Worm (Caenorhabditis elegans): ENCODE data around the gene K09E4.4.
A peak's percentile ranks its signal among the peaks of the same experiment; 100 is the strongest.

The K09E4.4 gene

DNA sequence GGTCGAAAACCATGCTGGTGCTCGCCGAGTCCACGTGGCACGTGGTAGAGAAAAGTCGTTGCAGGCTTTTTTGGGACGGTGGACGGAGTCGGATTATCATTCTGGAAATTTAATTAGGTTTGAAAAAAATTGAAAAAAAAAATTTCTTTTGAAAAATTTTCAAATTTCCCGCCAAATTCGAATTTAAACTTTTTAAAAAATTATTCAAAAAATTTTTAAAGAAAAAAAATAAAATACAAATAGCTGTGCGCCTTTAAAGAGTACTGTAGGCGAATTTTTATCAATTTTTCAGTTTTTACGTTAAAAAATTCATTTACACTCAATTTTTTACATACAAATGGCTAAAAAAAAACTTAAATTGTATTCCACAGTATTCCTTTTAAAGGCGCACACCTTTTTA, 4.9 kb upstream of the K09E4.4 start, which contains the start of gene K09E4.3:
Gene K09E4.3, minus strand, starts transcription at position 101 of the 400 bp plus-strand sequence.
- TF ChIP-seq lsy-12 (tag; optimal IDR thresholded peaks at IDR 0.05) (no peak), nhr-11 (tag; optimal IDR thresholded peaks at IDR 0.05) (no peak), nhr-237 (tag; optimal IDR thresholded peaks at IDR 0.05) (no peak), hmg-11 (tag; optimal IDR thresholded peaks at IDR 0.05) (no peak), mml-1 (tag; optimal IDR thresholded peaks at IDR 0.05) (no peak), nhr-25 (tag; optimal IDR thresholded peaks at IDR 0.05) (no peak), nfya-1 (tag; optimal IDR thresholded peaks at IDR 0.05; ENCODE audit: insufficient read depth) (no peak), lin-15B (tag; optimal IDR thresholded peaks at IDR 0.05) (no peak)

DNA sequence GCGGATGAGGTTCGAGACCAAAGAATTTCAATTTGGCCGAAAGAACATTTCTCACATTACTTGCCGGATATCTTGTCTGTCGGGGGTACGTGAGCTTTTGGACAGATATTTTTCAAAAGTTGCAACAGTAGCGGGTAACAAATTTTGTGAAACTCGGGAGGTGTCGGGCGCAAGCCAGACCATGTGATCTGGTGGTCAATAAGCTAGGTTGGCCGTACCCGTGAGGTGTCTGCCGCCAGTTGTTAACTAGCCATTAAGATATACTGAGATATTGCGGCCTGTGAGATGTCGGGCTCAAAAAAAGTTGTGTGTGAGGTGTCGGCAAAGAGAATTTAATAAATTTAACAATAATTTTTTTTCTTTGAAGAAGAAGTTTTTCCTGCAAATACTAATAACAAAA, 3.6 kb downstream of the K09E4.4 start:
- TF ChIP-seq mml-1 (tag; optimal IDR thresholded peaks at IDR 0.05): no peak
- TF ChIP-seq snpc-4 (tag; optimal IDR thresholded peaks at IDR 0.05): peak; percentile 40

DNA sequence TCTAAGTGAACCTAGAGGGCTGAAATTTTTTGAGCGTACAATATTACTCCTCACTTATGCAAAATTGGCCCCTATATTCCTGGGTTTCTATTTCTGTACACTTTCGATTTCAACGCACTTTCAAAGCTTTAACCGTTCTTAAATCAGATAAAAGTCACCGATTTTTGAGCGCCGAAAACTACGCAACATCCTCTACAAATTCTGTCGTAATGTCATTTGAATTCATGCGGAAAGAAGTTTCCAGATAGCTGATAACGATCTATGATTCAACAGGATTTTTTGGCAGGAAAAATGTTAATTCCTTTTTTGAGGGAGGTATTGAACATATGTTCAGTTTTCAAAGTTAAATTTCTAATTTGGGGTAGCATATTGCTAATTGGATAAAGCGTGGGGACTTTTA, 9.1 kb downstream of the K09E4.4 start:
- TF ChIP-seq elt-1 (tag; optimal IDR thresholded peaks at IDR 0.05): peak; percentile 23
- no peak for TF ChIP-seq tbx-2 (tag; optimal IDR thresholded peaks at IDR 0.05)
- no peak for TF ChIP-seq pha-4 (tag; optimal IDR thresholded peaks at IDR 0.05)
- peak; percentile 65 for TF ChIP-seq nhr-25 (tag; optimal IDR thresholded peaks at IDR 0.05)
- TF ChIP-seq ztf-4 (tag; optimal IDR thresholded peaks at IDR 0.05): no peak

DNA sequence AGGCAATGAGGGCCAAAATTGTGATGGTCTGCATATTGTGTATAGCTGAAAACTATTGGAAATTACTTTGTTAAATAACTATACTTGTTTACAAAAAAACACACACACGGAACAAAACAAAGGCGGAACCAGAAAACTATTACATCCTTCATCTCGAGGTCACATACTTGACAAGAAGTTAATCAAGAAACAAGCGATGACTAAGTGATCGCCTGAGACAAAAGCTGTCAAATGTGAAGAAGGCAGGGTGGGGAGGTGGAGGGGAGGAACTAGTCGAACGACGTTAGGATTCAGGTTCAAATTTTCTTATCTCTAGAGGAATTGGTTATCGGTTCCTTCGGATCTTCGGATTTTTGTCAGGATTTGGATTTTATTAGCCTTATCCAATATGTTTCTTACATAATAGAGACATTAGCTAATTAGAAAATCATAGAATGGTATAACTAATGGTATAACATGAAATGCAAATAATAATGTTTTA, 12.7 kb downstream of the K09E4.4 start, which contains the start of gene cpg-7:
Gene cpg-7, minus strand, starts transcription at position 51 of the 481 bp plus-strand sequence.
- TF ChIP-seq nhr-23 (tag; optimal IDR thresholded peaks at IDR 0.05) (peak; percentile 56), ceh-28 (tag; optimal IDR thresholded peaks at IDR 0.05) (no peak), nhr-25 (tag; optimal IDR thresholded peaks at IDR 0.05) (peak; percentile 72), ama-1 (optimal IDR thresholded peaks at IDR 0.05) (peak; percentile 44)

DNA sequence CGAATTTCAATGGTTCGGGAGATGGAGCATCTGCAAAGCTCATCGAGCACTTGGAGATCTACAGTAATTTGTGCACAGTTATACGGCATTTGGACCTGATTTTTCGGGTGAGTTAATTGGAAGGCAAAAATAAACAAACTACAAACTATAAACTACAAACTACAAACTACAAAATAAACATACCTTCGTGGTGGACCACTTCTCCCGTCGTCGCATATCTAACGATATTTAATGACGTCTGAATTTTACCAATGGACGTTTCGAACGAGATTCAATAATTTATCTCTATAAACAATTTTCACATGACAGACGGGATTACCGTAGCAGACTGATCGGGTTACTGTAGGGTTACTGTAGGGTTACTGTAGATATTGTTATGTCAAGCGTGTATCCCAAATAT, 15.8 kb downstream of the K09E4.4 start:
- TF ChIP-seq ztf-11 (tag; optimal IDR thresholded peaks at IDR 0.05) (no peak), nhr-12 (tag; optimal IDR thresholded peaks at IDR 0.05) (no peak), lin-39 (tag; optimal IDR thresholded peaks at IDR 0.05) (no peak), nhr-76 (tag; optimal IDR thresholded peaks at IDR 0.05) (no peak), egl-27 (tag; optimal IDR thresholded peaks at IDR 0.05) (no peak), pha-4 (tag; optimal IDR thresholded peaks at IDR 0.05) (no peak), nhr-25 (tag; optimal IDR thresholded peaks at IDR 0.05) (no peak), sea-2 (GFP tag; optimal IDR thresholded peaks at IDR 0.05) (no peak), mml-1 (tag; optimal IDR thresholded peaks at IDR 0.05) (no peak), hmg-11 (tag; optimal IDR thresholded peaks at IDR 0.05) (no peak), fos-1 (tag; optimal IDR thresholded peaks at IDR 0.05) (no peak), unc-62 (GFP tag; optimal IDR thresholded peaks at IDR 0.05) (no peak), nfya-1 (tag; optimal IDR thresholded peaks at IDR 0.05; ENCODE audit: insufficient read depth) (no peak), nhr-43 (tag; optimal IDR thresholded peaks at IDR 0.05; ENCODE audit: poor library complexity, severe bottlenecking) (no peak), unc-39 (tag; optimal IDR thresholded peaks at IDR 0.05) (no peak), egl-5 (tag; optimal IDR thresholded peaks at IDR 0.05) (no peak), lsy-12 (tag; optimal IDR thresholded peaks at IDR 0.05) (no peak)

DNA sequence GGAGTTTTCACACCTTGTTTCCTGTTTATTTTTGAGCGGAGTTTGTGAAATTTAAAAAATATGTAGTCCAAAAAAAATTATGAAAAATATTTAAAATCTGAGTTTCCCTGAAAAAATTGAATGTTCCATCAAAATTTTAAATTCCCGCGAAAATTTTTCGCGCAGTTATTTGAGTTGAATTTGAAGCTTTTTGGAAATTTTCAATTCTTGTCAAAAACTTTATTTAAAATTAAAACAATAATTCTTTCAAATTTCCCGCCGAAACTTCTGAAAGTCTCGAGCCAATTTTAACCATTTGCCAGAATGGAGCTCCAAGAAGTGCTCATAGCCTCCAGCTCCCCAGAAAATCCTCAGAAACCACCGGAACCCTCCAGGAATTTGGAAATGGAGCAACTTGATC, 17.5 kb downstream of the K09E4.4 start, which contains the start of gene gur-4:
Gene gur-4, plus strand, starts transcription at position 301 of the 400 bp plus-strand sequence.
- TF ChIP-seq nhr-28 (tag; optimal IDR thresholded peaks at IDR 0.05): no peak
- TF ChIP-seq R02D3.7 (tag; optimal IDR thresholded peaks at IDR 0.05): no peak
- TF ChIP-seq ztf-4 (tag; optimal IDR thresholded peaks at IDR 0.05): no peak

DNA sequence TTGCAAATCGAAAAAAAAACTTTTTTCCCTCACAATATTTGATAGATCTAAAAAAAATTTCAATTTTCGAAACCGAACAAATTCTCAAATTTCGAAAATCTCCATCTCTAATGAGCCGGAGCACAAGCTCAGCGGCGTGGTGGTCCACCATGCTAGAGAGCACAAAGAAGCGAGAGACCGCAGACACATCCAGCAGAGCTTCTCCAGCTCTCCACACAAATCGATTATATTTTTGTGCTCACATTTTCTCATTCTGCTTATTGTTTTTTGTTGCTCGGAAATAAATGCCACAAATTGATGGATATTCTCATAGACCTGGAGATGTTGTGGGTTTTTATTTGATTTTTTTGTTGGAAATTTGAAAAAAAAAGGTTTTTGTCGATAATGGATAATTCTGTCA, 19.9 kb downstream of the K09E4.4 start:
- TF ChIP-seq pqm-1 (tag; optimal IDR thresholded peaks at IDR 0.05): no peak
- no peak for TF ChIP-seq skn-1 (tag; optimal IDR thresholded peaks at IDR 0.05)
- no peak for TF ChIP-seq elt-1 (tag; optimal IDR thresholded peaks at IDR 0.05)
- TF ChIP-seq tbx-2 (tag; optimal IDR thresholded peaks at IDR 0.05): no peak
- no peak for TF ChIP-seq egl-27 (tag; optimal IDR thresholded peaks at IDR 0.05)
- TF ChIP-seq R02D3.7 (tag; optimal IDR thresholded peaks at IDR 0.05): no peak
- no peak for TF ChIP-seq ceh-16 (tag; optimal IDR thresholded peaks at IDR 0.05)
- no peak for TF ChIP-seq jun-1 (tag; optimal IDR thresholded peaks at IDR 0.05)
- no peak for TF ChIP-seq zag-1 (tag; optimal IDR thresholded peaks at IDR 0.05)
- no peak for TF ChIP-seq unc-39 (tag; optimal IDR thresholded peaks at IDR 0.05)
- no peak for TF ChIP-seq snpc-4 (tag; optimal IDR thresholded peaks at IDR 0.05)
- TF ChIP-seq nhr-12 (tag; optimal IDR thresholded peaks at IDR 0.05): no peak
- no peak for TF ChIP-seq aly-2 (tag; optimal IDR thresholded peaks at IDR 0.05)
- peak; percentile 23 for TF ChIP-seq ceh-28 (tag; optimal IDR thresholded peaks at IDR 0.05)
- TF ChIP-seq lin-15B (tag; optimal IDR thresholded peaks at IDR 0.05): no peak
- TF ChIP-seq hmg-11 (tag; optimal IDR thresholded peaks at IDR 0.05): peak; percentile 18
- TF ChIP-seq nhr-76 (tag; optimal IDR thresholded peaks at IDR 0.05): no peak
- no peak for TF ChIP-seq nhr-23 (tag; optimal IDR thresholded peaks at IDR 0.05)
- TF ChIP-seq egl-5 (tag; optimal IDR thresholded peaks at IDR 0.05): no peak
- no peak for TF ChIP-seq ama-1 (optimal IDR thresholded peaks at IDR 0.05)
- TF ChIP-seq eor-1 (tag; optimal IDR thresholded peaks at IDR 0.05): no peak
- TF ChIP-seq nfya-1 (tag; optimal IDR thresholded peaks at IDR 0.05; ENCODE audit: insufficient read depth): peak; percentile 34
- TF ChIP-seq elt-2 (tag; optimal IDR thresholded peaks at IDR 0.05): no peak
- TF ChIP-seq nhr-237 (tag; optimal IDR thresholded peaks at IDR 0.05): no peak
- no peak for TF ChIP-seq nhr-67 (tag; optimal IDR thresholded peaks at IDR 0.05)
- no peak for TF ChIP-seq sea-2 (GFP tag; optimal IDR thresholded peaks at IDR 0.05)
